Fruit fly (Drosophila melanogaster) whole organism, embryonic: ENCODE measurements around the gene CG13609.
A peak's percentile ranks its signal among the peaks of the same experiment; 100 is the strongest.

Experiments
- Antp ChIP-seq: fragments of 200-800 bp; sonication (Bioruptor generic); optimal IDR thresholded peaks from 3 replicates; lab custom pipeline; 2016; ENCODE audit warnings: missing biosample characterization, missing genetic modification characterization
- B-H2 ChIP-seq: fragments of 200-800 bp; sonication (Bioruptor generic); optimal IDR thresholded peaks from 2 replicates; lab custom pipeline; 2018; ENCODE audit warnings: missing biosample characterization, mild to moderate bottlenecking, missing genetic modification characterization
- Blimp-1 ChIP-seq: fragments of 200-800 bp; sonication (Bioruptor generic); optimal IDR thresholded peaks from 3 replicates; lab custom pipeline; 2018; ENCODE audit warnings: missing biosample characterization, missing genetic modification characterization, mild to moderate bottlenecking, moderate library complexity, missing genetic modification reagents
- Bteb2 ChIP-seq: fragments of 200-800 bp; sonication (Bioruptor generic); optimal IDR thresholded peaks from 2 replicates; lab custom pipeline; 2016; ENCODE audit warnings: missing biosample characterization, missing genetic modification characterization
- CG10654 ChIP-seq: fragments of 200-800 bp; sonication (Bioruptor generic); optimal IDR thresholded peaks from 2 replicates; lab custom pipeline; 2016; ENCODE audit warnings: missing biosample characterization, missing genetic modification characterization
- CG11560 ChIP-seq: fragments of 200-800 bp; sonication (Bioruptor generic); IDR thresholded peaks from 3 replicates; pipeline ENCODE4 v1.3.6; 2022; ENCODE audit warnings: missing biosample characterization, missing genetic modification characterization
- CG12219 ChIP-seq: fragments of 200-800 bp; sonication (Bioruptor generic); optimal IDR thresholded peaks from 3 replicates; lab custom pipeline; 2018; ENCODE audit warnings: missing biosample characterization, mild to moderate bottlenecking, missing genetic modification characterization
- CG1647 ChIP-seq: fragments of 200-800 bp; sonication (Bioruptor generic); optimal IDR thresholded peaks from 3 replicates; lab custom pipeline; 2016; ENCODE audit warnings: missing biosample characterization, missing genetic modification characterization
- CG30020 ChIP-seq: fragments of 200-800 bp; optimal IDR thresholded peaks from 2 replicates; lab custom pipeline; 2019; ENCODE audit warnings: missing biosample characterization, mild to moderate bottlenecking, missing genetic modification characterization, moderate library complexity
- CG31388 ChIP-seq: fragments of 200-800 bp; sonication (Bioruptor generic); optimal IDR thresholded peaks from 2 replicates; lab custom pipeline; 2016; ENCODE audit warnings: missing biosample characterization, missing genetic modification characterization
- CG32532 ChIP-seq: fragments of 200-800 bp; sonication (Bioruptor generic); IDR thresholded peaks from 2 replicates; pipeline ENCODE4 v1.3.6; 2022; ENCODE audit warnings: missing biosample characterization, missing genetic modification characterization
- CG3995 ChIP-seq: fragments of 200-800 bp; sonication (Bioruptor generic); optimal IDR thresholded peaks from 3 replicates; lab custom pipeline; 2016; ENCODE audit warnings: missing biosample characterization, missing genetic modification characterization
- CG42726 ChIP-seq: fragments of 200-800 bp; sonication (Bioruptor generic); IDR thresholded peaks from 2 replicates; pipeline ENCODE4 v1.3.6; 2022; ENCODE audit warnings: missing biosample characterization, missing genetic modification characterization; ENCODE audit not compliant: partially characterized antibody
- CG6254 ChIP-seq: fragments of 200-800 bp; sonication (Bioruptor generic); optimal IDR thresholded peaks from 3 replicates; lab custom pipeline; 2017; ENCODE audit warnings: mild to moderate bottlenecking, missing biosample characterization, missing genetic modification reagents, missing genetic modification characterization
- CG6689 ChIP-seq: fragments of 200-800 bp; sonication (Bioruptor generic); IDR thresholded peaks from 2 replicates; pipeline ENCODE4 v1.3.6; 2022; ENCODE audit warnings: missing biosample characterization, missing genetic modification characterization
- CG7372 ChIP-seq: fragments of 200-800 bp; sonication (Bioruptor generic); IDR thresholded peaks from 2 replicates; pipeline ENCODE4 v1.3.6; 2022; ENCODE audit warnings: missing biosample characterization, missing genetic modification characterization
- CG7745 ChIP-seq: fragments of 200-800 bp; sonication (Bioruptor generic); optimal IDR thresholded peaks from 2 replicates; lab custom pipeline; 2018; ENCODE audit warnings: missing biosample characterization, mild to moderate bottlenecking, missing genetic modification characterization, moderate library complexity
- CG9817 ChIP-seq: fragments of 200-800 bp; sonication (Bioruptor generic); optimal IDR thresholded peaks from 2 replicates; lab custom pipeline; 2018; ENCODE audit warnings: missing biosample characterization, mild to moderate bottlenecking, missing genetic modification characterization, moderate library complexity
- D19A ChIP-seq: fragments of 200-800 bp; optimal IDR thresholded peaks from 3 replicates; lab custom pipeline; 2019; ENCODE audit warnings: missing biosample characterization, mild to moderate bottlenecking, missing genetic modification characterization, moderate library complexity
- D19B ChIP-seq: fragments of 200-800 bp; sonication (Bioruptor generic); optimal IDR thresholded peaks from 2 replicates; lab custom pipeline; 2017; ENCODE audit warnings: missing biosample characterization, mild to moderate bottlenecking, missing genetic modification characterization
- Dek ChIP-seq: fragments of 200-800 bp; sonication (Bioruptor generic); optimal IDR thresholded peaks from 3 replicates; lab custom pipeline; 2019; ENCODE audit warnings: missing biosample characterization, mild to moderate bottlenecking, missing genetic modification characterization, moderate library complexity
- Dip2 ChIP-seq: fragments of 200-800 bp; sonication (Bioruptor generic); IDR thresholded peaks from 2 replicates; pipeline ENCODE4 v1.3.6; 2022; ENCODE audit warnings: missing biosample characterization, missing genetic modification characterization
- Dp ChIP-seq: fragments of 200-800 bp; sonication (Bioruptor generic); optimal IDR thresholded peaks from 2 replicates; lab custom pipeline; 2018; ENCODE audit warnings: missing biosample characterization, mild to moderate bottlenecking, missing genetic modification characterization, moderate library complexity
- E2f2 ChIP-seq: fragments of 200-800 bp; sonication (Bioruptor generic); IDR thresholded peaks from 2 replicates; pipeline ENCODE4 v1.3.6; 2022; ENCODE audit warnings: missing biosample characterization, missing genetic modification characterization
- HHEX ChIP-seq: fragments of 200-800 bp; sonication (Bioruptor generic); optimal IDR thresholded peaks from 3 replicates; lab custom pipeline; 2017; ENCODE audit warnings: missing biosample characterization, mild to moderate bottlenecking, missing genetic modification characterization, missing genetic modification reagents
- HLH54F ChIP-seq: fragments of 200-800 bp; sonication (Bioruptor generic); optimal IDR thresholded peaks from 3 replicates; lab custom pipeline; 2016; ENCODE audit warnings: missing biosample characterization, missing genetic modification characterization
- Hr39 ChIP-seq: fragments of >200 bp; optimal IDR thresholded peaks from 2 replicates; lab custom pipeline; 2017
- Lhr ChIP-seq: fragments of 200-800 bp; sonication (Bioruptor generic); optimal IDR thresholded peaks from 3 replicates; lab custom pipeline; 2017; ENCODE audit warnings: mild to moderate bottlenecking, missing biosample characterization, missing genetic modification reagents, missing genetic modification characterization
- NK7.1 ChIP-seq: fragments of 200-800 bp; sonication (Bioruptor generic); optimal IDR thresholded peaks from 3 replicates; lab custom pipeline; 2016; ENCODE audit warnings: missing biosample characterization, missing genetic modification characterization
- Six4 ChIP-seq: fragments of 200-800 bp; sonication (Bioruptor generic); optimal IDR thresholded peaks from 2 replicates; lab custom pipeline; 2016; ENCODE audit warnings: missing biosample characterization, missing genetic modification characterization
- ato ChIP-seq: fragments of 200-800 bp; sonication (Bioruptor generic); IDR thresholded peaks from 2 replicates; pipeline ENCODE4 v1.3.6; 2022; ENCODE audit warnings: missing biosample characterization, missing genetic modification characterization; ENCODE audit not compliant: partially characterized antibody
- btn ChIP-seq: fragments of 200-800 bp; sonication (Bioruptor generic); optimal IDR thresholded peaks from 2 replicates; lab custom pipeline; 2016; ENCODE audit warnings: missing biosample characterization, missing genetic modification characterization
- dati ChIP-seq: fragments of 200-800 bp; sonication (Bioruptor generic); IDR thresholded peaks from 2 replicates; pipeline ENCODE4 v1.3.6; 2022; ENCODE audit warnings: missing biosample characterization, missing genetic modification characterization
- dmrt99B ChIP-seq: fragments of 200-800 bp; sonication (Bioruptor generic); optimal IDR thresholded peaks from 2 replicates; lab custom pipeline; 2018; ENCODE audit warnings: missing biosample characterization, mild to moderate bottlenecking, missing genetic modification characterization, moderate library complexity
- exex ChIP-seq: fragments of 200-800 bp; sonication (Bioruptor generic); optimal IDR thresholded peaks from 4 replicates; lab custom pipeline; 2018; ENCODE audit warnings: missing biosample characterization, mild to moderate bottlenecking, missing genetic modification characterization, moderate library complexity
- grn ChIP-seq: fragments of 200-800 bp; sonication (Bioruptor generic); optimal IDR thresholded peaks from 3 replicates; lab custom pipeline; 2017; ENCODE audit warnings: missing biosample characterization, missing genetic modification characterization
- ind ChIP-seq: fragments of 200-800 bp; sonication (Bioruptor generic); optimal IDR thresholded peaks from 3 replicates; lab custom pipeline; 2016; ENCODE audit warnings: missing biosample characterization, missing genetic modification characterization
- ken ChIP-seq: fragments of 200-800 bp; sonication (Bioruptor generic); IDR thresholded peaks from 3 replicates; pipeline ENCODE4 v1.3.6; 2022; ENCODE audit warnings: missing biosample characterization, missing genetic modification characterization
- lilli ChIP-seq: fragments of 200-800 bp; sonication (Bioruptor generic); optimal IDR thresholded peaks from 3 replicates; lab custom pipeline; 2016; ENCODE audit warnings: missing biosample characterization, missing genetic modification characterization
- luna ChIP-seq: fragments of 200-800 bp; sonication (Bioruptor generic); optimal IDR thresholded peaks from 2 replicates; lab custom pipeline; 2016; ENCODE audit warnings: missing biosample characterization, missing genetic modification characterization
- odd ChIP-seq: fragments of 200-800 bp; sonication (Bioruptor generic); optimal IDR thresholded peaks from 2 replicates; lab custom pipeline; 2017; ENCODE audit warnings: missing biosample characterization, mild to moderate bottlenecking, missing genetic modification characterization
- otp ChIP-seq: fragments of 200-800 bp; sonication (Bioruptor generic); IDR thresholded peaks from 3 replicates; pipeline ENCODE4, ENCODE4 v1.3.6; 2022; ENCODE audit warnings: missing biosample characterization, missing genetic modification characterization
- pb ChIP-seq: fragments of 200-800 bp; sonication (Bioruptor generic); optimal IDR thresholded peaks from 3 replicates; lab custom pipeline; 2016; ENCODE audit warnings: missing biosample characterization, missing genetic modification characterization
- pfk ChIP-seq: fragments of 200-800 bp; sonication (Bioruptor generic); optimal IDR thresholded peaks from 2 replicates; lab custom pipeline; 2018; ENCODE audit warnings: missing biosample characterization, mild to moderate bottlenecking, missing genetic modification characterization, moderate library complexity
- seq ChIP-seq: fragments of 200-800 bp; sonication (Bioruptor generic); IDR thresholded peaks from 2 replicates; pipeline ENCODE4 v1.3.6; 2022; ENCODE audit warnings: missing biosample characterization, missing genetic modification characterization
- sim ChIP-seq: fragments of 200-800 bp; sonication (Bioruptor generic); IDR thresholded peaks from 2 replicates; pipeline ENCODE4 v1.3.6; 2022; ENCODE audit warnings: missing biosample characterization, missing genetic modification characterization
- ssp ChIP-seq: fragments of 200-800 bp; sonication (Bioruptor generic); IDR thresholded peaks from 2 replicates; pipeline ENCODE4 v1.3.6; 2022; ENCODE audit warnings: missing biosample characterization, missing genetic modification characterization
- tin ChIP-seq: fragments of 200-800 bp; sonication (Bioruptor generic); optimal IDR thresholded peaks from 3 replicates; lab custom pipeline; 2016; ENCODE audit warnings: missing biosample characterization, missing genetic modification characterization
- wor ChIP-seq: fragments of 200-800 bp; sonication (Bioruptor generic); IDR thresholded peaks from 2 replicates; pipeline ENCODE4 v1.3.6; 2022; ENCODE audit warnings: missing biosample characterization, missing genetic modification characterization

Gene CG13609

DNA sequence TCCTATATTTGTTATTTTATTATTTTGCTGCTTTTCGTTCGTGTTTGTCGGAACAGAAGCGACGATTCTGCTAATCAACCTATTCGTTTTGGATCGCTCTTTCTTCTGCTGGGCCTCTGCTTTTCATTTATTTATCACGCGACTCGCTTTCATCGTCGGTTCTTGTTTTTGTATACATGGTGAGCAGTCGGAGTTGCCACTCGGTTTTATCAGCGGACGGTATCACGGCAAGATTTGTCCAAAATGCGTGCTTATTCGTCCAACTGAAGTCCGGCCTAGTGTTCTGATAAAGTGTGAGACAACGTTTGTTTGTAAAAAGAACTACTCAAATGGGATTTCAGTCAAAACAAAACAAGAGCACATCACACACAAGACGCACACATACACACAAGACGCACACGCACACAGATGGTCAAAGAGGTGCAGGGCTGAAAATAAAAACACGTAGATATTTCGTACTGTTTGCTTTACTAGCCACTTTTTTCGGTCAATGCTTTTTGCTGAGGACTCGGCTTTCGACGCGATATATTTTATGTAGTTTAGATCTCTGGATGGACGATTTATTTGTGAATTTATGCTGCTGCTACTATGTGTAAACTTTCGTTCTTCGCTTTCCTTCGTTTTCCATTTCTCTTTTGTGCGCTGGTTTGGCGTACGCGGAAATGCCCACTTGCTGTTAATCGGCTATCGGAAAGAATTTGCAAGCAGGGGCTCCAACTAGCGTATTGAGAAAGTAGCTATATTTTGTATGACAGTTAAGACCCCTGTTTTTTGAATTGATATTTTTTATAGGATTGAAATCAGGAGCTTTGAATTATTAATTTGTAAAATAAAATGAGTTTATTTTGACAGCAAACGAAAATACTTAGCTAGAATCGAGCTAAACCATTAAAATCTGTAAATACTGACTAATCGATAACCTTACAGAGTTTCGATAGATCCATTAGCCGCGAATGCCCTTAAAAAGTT lies 5.2 kb upstream of the CG13609 start, which contains the start of gene twin (continued):
- TF ChIP-seq CG1647 (GFP tag; lab: Kevin White, UChicago) = no peak
- peak; percentile 64 for TF ChIP-seq CG30020 (tag; lab: Kevin White, UChicago)
- no peak for TF ChIP-seq dmrt99B
- no peak for TF ChIP-seq grn (GFP tag; lab: Kevin White, UChicago)
- TF ChIP-seq B-H2 (GFP tag; lab: Kevin White, UChicago) = peak; percentile 67
- no peak for TF ChIP-seq odd (GFP tag; lab: Kevin White, UChicago)
- TF ChIP-seq dati (GFP tag; lab: Robert Waterston, UW) = no peak
- peak; percentile 63; the same call in 2 of the 3 replicates for TF ChIP-seq otp (GFP tag; lab: Robert Waterston, UW)
- no peak for TF ChIP-seq Lhr
- peak; percentile 58; the same call in 2 of the 3 replicates for TF ChIP-seq CG11560 (tag; lab: Robert Waterston, UW)
- TF ChIP-seq CG31388 = no peak
- TF ChIP-seq tin (GFP tag; lab: Kevin White, UChicago) = peak; percentile 70
- no peak for TF ChIP-seq btn (GFP tag; lab: Kevin White, UChicago)
- TF ChIP-seq Dp (GFP tag; lab: Kevin White, UChicago) = peak; percentile 72
- TF ChIP-seq CG7372 (GFP tag; lab: Robert Waterston, UW) = 0 out of 2 replicates have a peak, but pooled peaks have one; percentile 25
- no peak for TF ChIP-seq Hr39 (lab: Kevin White, UChicago)
- TF ChIP-seq Antp (GFP tag; lab: Kevin White, UChicago) = peak; percentile 73
- TF ChIP-seq ato (GFP tag; lab: Robert Waterston, UW) = peak; percentile 32; the same call in 1 of the 2 replicates
- peak; percentile 86 for TF ChIP-seq lilli (GFP tag; lab: Kevin White, UChicago)
- TF ChIP-seq CG12219 (GFP tag; lab: Kevin White, UChicago) = no peak
- peak; percentile 53 for TF ChIP-seq CG6689 (GFP tag; lab: Robert Waterston, UW)
- peak; percentile 83 for TF ChIP-seq E2f2 (GFP tag; lab: Robert Waterston, UW)
- no peak for TF ChIP-seq seq (GFP tag; lab: Robert Waterston, UW)
- peak; percentile 39 for TF ChIP-seq D19A (tag; lab: Kevin White, UChicago)
- TF ChIP-seq Blimp-1 (GFP tag; lab: Kevin White, UChicago) = peak; percentile 58
- no peak for TF ChIP-seq CG6254 (GFP tag; lab: Kevin White, UChicago)
- peak; percentile 35; the same call in 1 of the 2 replicates for TF ChIP-seq ssp (GFP tag; lab: Robert Waterston, UW)
- TF ChIP-seq HLH54F (GFP tag; lab: Kevin White, UChicago) = peak; percentile 76
- peak; percentile 35 for TF ChIP-seq pb (GFP tag; lab: Kevin White, UChicago)
- TF ChIP-seq Six4 (GFP tag; lab: Kevin White, UChicago) = no peak
- peak; percentile 64 for TF ChIP-seq CG10654
- TF ChIP-seq Dek (tag; lab: Kevin White, UChicago) = peak; percentile 54
- no peak for TF ChIP-seq sim (GFP tag; lab: Robert Waterston, UW)
- peak; percentile 25 for TF ChIP-seq NK7.1
- no peak for TF ChIP-seq D19B (GFP tag; lab: Kevin White, UChicago)
- TF ChIP-seq exex (tag; lab: Kevin White, UChicago) = peak; percentile 29
- TF ChIP-seq CG32532 = peak; percentile 69
- TF ChIP-seq CG7745 (tag; lab: Kevin White, UChicago) = no peak
- no peak for TF ChIP-seq CG42726 (GFP tag; lab: Robert Waterston, UW)
- peak; percentile 41 for TF ChIP-seq HHEX
- TF ChIP-seq wor (GFP tag; lab: Robert Waterston, UW) = no peak
- TF ChIP-seq Dip2 (GFP tag; lab: Robert Waterston, UW) = no peak
- peak; percentile 42 for TF ChIP-seq Bteb2 (GFP tag; lab: Kevin White, UChicago)
- peak; percentile 64; the same call in 1 of the 3 replicates for TF ChIP-seq ken (GFP tag; lab: Robert Waterston, UW)
- peak; percentile 74 for TF ChIP-seq CG9817 (tag; lab: Kevin White, UChicago)
- TF ChIP-seq luna = peak; percentile 23
- peak; percentile 22 for TF ChIP-seq CG3995 (GFP tag; lab: Kevin White, UChicago)
- TF ChIP-seq ind = peak; percentile 64
- no peak for TF ChIP-seq pfk (GFP tag; lab: Kevin White, UChicago)
